Fruit fly (Drosophila melanogaster) whole organism, embryonic: ENCODE measurements around the gene CG7557.

Source experiments
- Ada2b ChIP-seq: fragments of 200-800 bp; sonication (Bioruptor generic); IDR thresholded peaks from 2 replicates; pipeline ENCODE4 v1.3.6; 2022; ENCODE audit warnings: missing biosample characterization, missing genetic modification characterization
- Bteb2 ChIP-seq: fragments of 200-800 bp; sonication (Bioruptor generic); optimal IDR thresholded peaks from 2 replicates; lab custom pipeline; 2016; ENCODE audit warnings: missing biosample characterization, missing genetic modification characterization
- CG10267 ChIP-seq: fragments of 200-800 bp; sonication (Bioruptor generic); optimal IDR thresholded peaks from 2 replicates; lab custom pipeline; 2018; ENCODE audit warnings: missing biosample characterization, mild to moderate bottlenecking, missing genetic modification characterization, moderate library complexity
- CG11504 ChIP-seq: fragments of 200-800 bp; sonication (Bioruptor generic); optimal IDR thresholded peaks from 3 replicates; lab custom pipeline; 2019; ENCODE audit warnings: missing biosample characterization, mild to moderate bottlenecking, missing genetic modification characterization, moderate library complexity
- CG12219 ChIP-seq: fragments of 200-800 bp; sonication (Bioruptor generic); optimal IDR thresholded peaks from 3 replicates; lab custom pipeline; 2018; ENCODE audit warnings: missing biosample characterization, mild to moderate bottlenecking, missing genetic modification characterization
- CG13296 ChIP-seq: fragments of 200-800 bp; sonication (Bioruptor generic); optimal IDR thresholded peaks from 3 replicates; lab custom pipeline; 2018; ENCODE audit warnings: missing biosample characterization, mild to moderate bottlenecking, missing genetic modification characterization
- CG15514 ChIP-seq: fragments of 200-800 bp; sonication (Bioruptor generic); optimal IDR thresholded peaks from 3 replicates; lab custom pipeline; 2017; ENCODE audit warnings: missing biosample characterization, missing genetic modification characterization, mild to moderate bottlenecking, moderate library complexity, missing genetic modification reagents
- CG17361 ChIP-seq: fragments of 200-800 bp; sonication (Bioruptor generic); IDR thresholded peaks from 3 replicates; pipeline ENCODE4 v1.3.6; 2022; ENCODE audit warnings: missing biosample characterization, missing genetic modification characterization
- CG17802 ChIP-seq: fragments of 200-800 bp; sonication (Bioruptor generic); optimal IDR thresholded peaks from 2 replicates; lab custom pipeline; 2018; ENCODE audit warnings: missing biosample characterization, mild to moderate bottlenecking, missing genetic modification characterization, moderate library complexity
- CG1832 ChIP-seq: fragments of 200-800 bp; sonication (Bioruptor generic); optimal IDR thresholded peaks from 2 replicates; lab custom pipeline; 2017; ENCODE audit warnings: missing biosample characterization, mild to moderate bottlenecking, missing genetic modification characterization, inconsistent platforms
- CG2678 ChIP-seq: fragments of 200-800 bp; sonication (Bioruptor generic); optimal IDR thresholded peaks from 3 replicates; lab custom pipeline; 2019; ENCODE audit warnings: missing biosample characterization, mild to moderate bottlenecking, missing genetic modification characterization, moderate library complexity
- CG34376 ChIP-seq: fragments of 200-800 bp; sonication (Bioruptor generic); optimal IDR thresholded peaks from 2 replicates; lab custom pipeline; 2018; ENCODE audit warnings: missing biosample characterization, mild to moderate bottlenecking, missing genetic modification characterization
- CG5180 ChIP-seq: fragments of 200-800 bp; sonication (Bioruptor generic); optimal IDR thresholded peaks from 3 replicates; lab custom pipeline; 2017; ENCODE audit warnings: missing biosample characterization, missing genetic modification characterization, mild to moderate bottlenecking, moderate library complexity, missing genetic modification reagents
- CG6654 ChIP-seq: fragments of 200-800 bp; sonication (Bioruptor generic); optimal IDR thresholded peaks from 2 replicates; lab custom pipeline; 2017; ENCODE audit warnings: missing biosample characterization, mild to moderate bottlenecking, missing genetic modification characterization
- CG8359 ChIP-seq: fragments of 200-800 bp; sonication (Bioruptor generic); optimal IDR thresholded peaks from 2 replicates; lab custom pipeline; 2017; ENCODE audit warnings: missing biosample characterization, mild to moderate bottlenecking, missing genetic modification characterization, borderline replicate concordance
- CTCF ChIP-seq: fragments of 200-800 bp; sonication (Bioruptor generic); optimal IDR thresholded peaks from 2 replicates; lab custom pipeline; 2017; ENCODE audit warnings: missing biosample characterization, mild to moderate bottlenecking, missing genetic modification characterization, moderate library complexity
- GATAe ChIP-seq: fragments of 200-800 bp; sonication (Bioruptor generic); conservative IDR thresholded peaks from 2 replicates; pipeline ENCODE4 v1.3.6; 2022; ENCODE audit warnings: missing biosample characterization, missing genetic modification characterization
- HLH54F ChIP-seq: fragments of 200-800 bp; sonication (Bioruptor generic); optimal IDR thresholded peaks from 3 replicates; lab custom pipeline; 2016; ENCODE audit warnings: missing biosample characterization, missing genetic modification characterization
- HLHmδ ChIP-seq: fragments of 200-800 bp; sonication (Bioruptor generic); optimal IDR thresholded peaks from 2 replicates; lab custom pipeline; 2018; ENCODE audit warnings: missing biosample characterization, mild to moderate bottlenecking, missing genetic modification characterization, moderate library complexity
- Hand ChIP-seq: fragments of 200-800 bp; sonication (Bioruptor generic); optimal IDR thresholded peaks from 2 replicates; lab custom pipeline; 2017; ENCODE audit warnings: mild to moderate bottlenecking, missing biosample characterization, missing genetic modification reagents, missing genetic modification characterization
- Hr78 ChIP-seq, 2 experiments: fragments of 200-800 bp in 1 of 2; fragments of >200 bp in 1 of 2; sonication (Bioruptor generic) in 1 of 2; optimal IDR thresholded peaks; 2 replicates each; lab custom pipeline; 2017 to 2019; ENCODE audit warnings: missing biosample characterization in 2 of 2, missing genetic modification characterization in 2 of 2, mild to moderate bottlenecking in 1 of 2, moderate library complexity in 1 of 2
- Lhr ChIP-seq: fragments of 200-800 bp; sonication (Bioruptor generic); optimal IDR thresholded peaks from 3 replicates; lab custom pipeline; 2017; ENCODE audit warnings: mild to moderate bottlenecking, missing biosample characterization, missing genetic modification reagents, missing genetic modification characterization
- Max ChIP-seq: fragments of 200-800 bp; sonication (Bioruptor generic); optimal IDR thresholded peaks from 2 replicates; lab custom pipeline; 2016; ENCODE audit warnings: missing biosample characterization, mild to moderate bottlenecking, missing genetic modification characterization
- Optix ChIP-seq: fragments of 200-800 bp; sonication (Bioruptor generic); IDR thresholded peaks from 3 replicates; pipeline ENCODE4 v1.3.6; 2022; ENCODE audit warnings: missing biosample characterization, missing genetic modification characterization
- Rfx ChIP-seq: fragments of 200-800 bp; sonication (Bioruptor generic); IDR thresholded peaks from 2 replicates; pipeline ENCODE4 v1.3.6; 2022; ENCODE audit warnings: missing biosample characterization, missing genetic modification characterization
- Scr ChIP-seq: fragments of 200-800 bp; sonication (Bioruptor generic); IDR thresholded peaks from 2 replicates; pipeline ENCODE4 v1.3.6; 2022; ENCODE audit warnings: missing biosample characterization, missing genetic modification characterization; ENCODE audit not compliant: partially characterized antibody
- Sin3A ChIP-seq: fragments of >200 bp; optimal IDR thresholded peaks from 2 replicates; lab custom pipeline; 2018
- Spps ChIP-seq: fragments of 200-800 bp; sonication (Bioruptor generic); optimal IDR thresholded peaks from 2 replicates; lab custom pipeline; 2018; ENCODE audit warnings: missing biosample characterization, mild to moderate bottlenecking, missing genetic modification characterization
- TFAM ChIP-seq: fragments of 200-800 bp; sonication (Bioruptor generic); optimal IDR thresholded peaks from 2 replicates; lab custom pipeline; 2017; ENCODE audit warnings: missing biosample characterization, missing genetic modification characterization, inconsistent platforms
- dimm ChIP-seq: fragments of 200-800 bp; sonication (Bioruptor generic); IDR thresholded peaks from 2 replicates; pipeline ENCODE4 v1.3.6; 2022; ENCODE audit warnings: missing biosample characterization, missing genetic modification characterization
- dysf ChIP-seq: fragments of 200-800 bp; sonication (Bioruptor generic); IDR thresholded peaks from 3 replicates; pipeline ENCODE4 v1.3.6; 2022; ENCODE audit warnings: missing biosample characterization, missing genetic modification characterization
- ewg ChIP-seq: fragments of 200-800 bp; sonication (Bioruptor generic); optimal IDR thresholded peaks from 3 replicates; lab custom pipeline; 2017; ENCODE audit warnings: mild to moderate bottlenecking, missing biosample characterization, missing genetic modification reagents, missing genetic modification characterization
- exex ChIP-seq: fragments of 200-800 bp; sonication (Bioruptor generic); optimal IDR thresholded peaks from 4 replicates; lab custom pipeline; 2018; ENCODE audit warnings: missing biosample characterization, mild to moderate bottlenecking, missing genetic modification characterization, moderate library complexity
- fu2 ChIP-seq: fragments of 200-800 bp; sonication (Bioruptor generic); optimal IDR thresholded peaks from 2 replicates; lab custom pipeline; 2016; ENCODE audit warnings: missing biosample characterization, missing genetic modification characterization
- grau ChIP-seq: fragments of 200-800 bp; optimal IDR thresholded peaks from 3 replicates; lab custom pipeline; 2019; ENCODE audit warnings: missing biosample characterization, mild to moderate bottlenecking, missing genetic modification characterization, moderate library complexity
- grn ChIP-seq: fragments of 200-800 bp; sonication (Bioruptor generic); optimal IDR thresholded peaks from 3 replicates; lab custom pipeline; 2017; ENCODE audit warnings: missing biosample characterization, missing genetic modification characterization
- inv ChIP-seq: fragments of 200-800 bp; sonication (Bioruptor generic); IDR thresholded peaks from 2 replicates; pipeline ENCODE4 v1.3.6; 2022; ENCODE audit warnings: missing biosample characterization, missing genetic modification characterization; ENCODE audit not compliant: partially characterized antibody
- jigr1 ChIP-seq: fragments of 200-800 bp; sonication (Bioruptor generic); IDR thresholded peaks from 3 replicates; pipeline ENCODE4 v1.3.6; 2022; ENCODE audit warnings: missing biosample characterization, missing genetic modification characterization
- kah ChIP-seq: fragments of 200-800 bp; sonication (Bioruptor generic); optimal IDR thresholded peaks from 2 replicates; lab custom pipeline; 2018; ENCODE audit warnings: missing biosample characterization, mild to moderate bottlenecking, missing genetic modification characterization
- lmd ChIP-seq: fragments of 200-800 bp; sonication (Bioruptor generic); IDR thresholded peaks from 2 replicates; pipeline ENCODE4 v1.3.6; 2022; ENCODE audit warnings: missing biosample characterization, missing genetic modification characterization
- lov ChIP-seq, 2 experiments: fragments of 200-800 bp in 1 of 2; fragments of >200 bp in 1 of 2; sonication (Bioruptor generic) in 1 of 2; IDR thresholded peaks in 1 of 2; optimal IDR thresholded peaks in 1 of 2; 2 replicates in 1 of 2; 3 replicates in 1 of 2; pipeline versions ENCODE4 v1.3.6 to Lab custom; 2017 to 2022; ENCODE audit warnings: missing biosample characterization in 1 of 2, missing genetic modification characterization in 1 of 2
- nau ChIP-seq: fragments of 200-800 bp; sonication (Bioruptor generic); optimal IDR thresholded peaks from 3 replicates; lab custom pipeline; 2017; ENCODE audit warnings: missing biosample characterization, mild to moderate bottlenecking, missing genetic modification characterization, missing genetic modification reagents
- org-1 ChIP-seq: fragments of 200-800 bp; sonication (Bioruptor generic); optimal IDR thresholded peaks from 2 replicates; lab custom pipeline; 2017; ENCODE audit warnings: missing biosample characterization, missing genetic modification characterization
- ranshi ChIP-seq: fragments of 200-800 bp; sonication (Bioruptor generic); IDR thresholded peaks from 2 replicates; pipeline ENCODE4 v1.3.6; 2022; ENCODE audit warnings: missing biosample characterization, missing genetic modification characterization
- repo ChIP-seq: fragments of 200-800 bp; sonication (Bioruptor generic); optimal IDR thresholded peaks from 2 replicates; lab custom pipeline; 2016; ENCODE audit warnings: missing biosample characterization, missing genetic modification characterization
- sima ChIP-seq: fragments of 200-800 bp; sonication (Bioruptor generic); optimal IDR thresholded peaks from 2 replicates; lab custom pipeline; 2016; ENCODE audit warnings: missing biosample characterization, missing genetic modification characterization
- stwl ChIP-seq: fragments of 200-800 bp; sonication (Bioruptor generic); optimal IDR thresholded peaks from 3 replicates; lab custom pipeline; 2018; ENCODE audit warnings: missing biosample characterization, mild to moderate bottlenecking, missing genetic modification characterization, moderate library complexity
- vfl ChIP-seq: fragments of 200-800 bp; sonication (Bioruptor generic); optimal IDR thresholded peaks from 2 replicates; lab custom pipeline; 2016; ENCODE audit warnings: missing biosample characterization, missing genetic modification characterization
- wek ChIP-seq: fragments of 200-800 bp; sonication (Bioruptor generic); optimal IDR thresholded peaks from 3 replicates; lab custom pipeline; 2018; ENCODE audit warnings: missing biosample characterization, mild to moderate bottlenecking, missing genetic modification characterization, moderate library complexity

Gene CG7557

DNA sequence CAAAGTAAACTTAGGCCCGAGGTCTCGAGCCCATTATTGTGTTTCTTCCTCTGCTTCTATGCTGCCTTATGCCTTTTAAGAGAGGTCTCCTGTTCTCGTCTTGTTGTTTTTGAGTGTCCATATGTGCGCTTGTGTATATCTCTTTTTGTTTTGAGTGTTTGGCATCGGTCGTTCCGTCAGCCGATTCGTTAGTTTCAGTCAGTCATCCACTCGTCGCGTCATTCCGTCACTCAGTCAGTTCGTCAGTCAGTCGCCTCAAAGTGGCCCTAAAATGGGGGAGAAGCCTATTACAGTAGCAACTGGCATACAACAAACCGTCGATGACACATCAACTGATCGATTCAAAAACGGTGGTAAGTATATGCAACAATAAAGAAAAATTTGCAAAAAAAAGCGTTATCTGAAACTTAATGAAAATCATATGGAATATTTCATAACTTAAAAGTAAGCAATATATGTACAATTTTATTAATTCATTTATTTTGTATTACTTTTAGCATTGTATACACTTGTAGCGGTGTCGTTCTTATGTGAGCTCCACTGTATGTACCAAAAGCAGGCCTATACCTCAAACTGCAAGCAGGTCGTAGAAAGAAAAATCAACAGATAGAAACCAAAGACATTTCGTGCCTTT lies 26.8 kb upstream of the CG7557 start:
- TF ChIP-seq CG13296 (GFP tag; lab: Kevin White, UChicago) = peak; percentile 90
- peak; percentile 60 for TF ChIP-seq CTCF (GFP tag; lab: Kevin White, UChicago)
- peak; percentile 100 for TF ChIP-seq grau
- TF ChIP-seq vfl (GFP tag; lab: Kevin White, UChicago) = peak; percentile 40
- peak; percentile 96 for TF ChIP-seq CG2678 (tag; lab: Kevin White, UChicago)
- peak; percentile 81 for TF ChIP-seq wek (GFP tag; lab: Kevin White, UChicago)
- TF ChIP-seq HLH54F (GFP tag; lab: Kevin White, UChicago) = peak; percentile 90
- peak; percentile 38 for TF ChIP-seq lov (optimal IDR thresholded peaks at IDR 0.05; lab: Kevin White, UChicago)
- TF ChIP-seq lov (GFP tag; IDR thresholded peaks at IDR 0.05; lab: Robert Waterston, UW) = peak; percentile 67; the same call in 1 of the 3 replicates
- peak; percentile 96 for TF ChIP-seq jigr1 (GFP tag; lab: Robert Waterston, UW)
- TF ChIP-seq repo (GFP tag; lab: Kevin White, UChicago) = peak; percentile 66
- no peak for TF ChIP-seq Sin3A
- TF ChIP-seq GATAe (GFP tag; lab: Robert Waterston, UW) = peak; percentile 81
- TF ChIP-seq Scr (GFP tag; lab: Robert Waterston, UW) = no peak
- no peak for TF ChIP-seq grn
- peak; percentile 17 for TF ChIP-seq CG34376 (GFP tag; lab: Kevin White, UChicago)
- TF ChIP-seq kah (GFP tag; lab: Kevin White, UChicago) = peak; percentile 91
- TF ChIP-seq TFAM (GFP tag; lab: Kevin White, UChicago) = peak; percentile 81
- TF ChIP-seq CG5180 (GFP tag; lab: Kevin White, UChicago) = peak; percentile 84
- no peak for TF ChIP-seq sima (GFP tag; lab: Kevin White, UChicago)
- peak; percentile 10 for TF ChIP-seq HLHmδ (GFP tag; lab: Kevin White, UChicago)
- TF ChIP-seq CG17802 (tag; lab: Kevin White, UChicago) = peak; percentile 80
- no peak for TF ChIP-seq inv (GFP tag; lab: Robert Waterston, UW)
- TF ChIP-seq CG6654 = peak; percentile 86
- TF ChIP-seq ranshi = peak; percentile 92
- peak; percentile 96 for TF ChIP-seq dimm (GFP tag; lab: Robert Waterston, UW)
- peak; percentile 99 for TF ChIP-seq Optix (GFP tag; lab: Robert Waterston, UW)
- peak; percentile 28 for TF ChIP-seq exex (tag; lab: Kevin White, UChicago)
- TF ChIP-seq Spps (tag; lab: Kevin White, UChicago) = peak; percentile 94
- TF ChIP-seq Ada2b (GFP tag; lab: Robert Waterston, UW) = peak; percentile 89
- peak; percentile 88 for TF ChIP-seq org-1 (GFP tag; lab: Kevin White, UChicago)
- TF ChIP-seq Hand = peak; percentile 78
- peak; percentile 96 for TF ChIP-seq dysf (GFP tag; lab: Robert Waterston, UW)
- TF ChIP-seq Lhr = peak; percentile 87
- TF ChIP-seq fu2 = peak; percentile 86
- TF ChIP-seq Hr78 (GFP tag; optimal IDR thresholded peaks at IDR 0.05; lab: Kevin White, UChicago) = peak in 1 of 2 experiments; percentile 83
- peak; percentile 92 for TF ChIP-seq CG10267 (tag; lab: Kevin White, UChicago)
- TF ChIP-seq CG12219 = peak; percentile 94
- peak; percentile 96 for TF ChIP-seq Rfx (GFP tag; lab: Robert Waterston, UW)
- peak; percentile 89 for TF ChIP-seq nau (GFP tag; lab: Kevin White, UChicago)
- TF ChIP-seq Bteb2 (GFP tag; lab: Kevin White, UChicago) = peak; percentile 71
- peak; percentile 89 for TF ChIP-seq Max (GFP tag; lab: Kevin White, UChicago)
- TF ChIP-seq CG1832 (GFP tag; lab: Kevin White, UChicago) = no peak
- peak; percentile 96 for TF ChIP-seq CG11504 (tag; lab: Kevin White, UChicago)
- TF ChIP-seq CG17361 = peak; percentile 92
- TF ChIP-seq CG8359 (GFP tag; lab: Kevin White, UChicago) = peak; percentile 91
- peak; percentile 89 for TF ChIP-seq ewg (GFP tag; lab: Kevin White, UChicago)
- peak; percentile 71 for TF ChIP-seq CG15514 (GFP tag; lab: Kevin White, UChicago)
- peak; percentile 53 for TF ChIP-seq stwl (tag; lab: Kevin White, UChicago)
- TF ChIP-seq lmd (GFP tag; lab: Robert Waterston, UW) = peak; percentile 97
